Worm (Caenorhabditis elegans): ENCODE measurements around the gene era-1.
A peak's percentile ranks its signal among the peaks of the same experiment; 100 is the strongest.

DNA sequence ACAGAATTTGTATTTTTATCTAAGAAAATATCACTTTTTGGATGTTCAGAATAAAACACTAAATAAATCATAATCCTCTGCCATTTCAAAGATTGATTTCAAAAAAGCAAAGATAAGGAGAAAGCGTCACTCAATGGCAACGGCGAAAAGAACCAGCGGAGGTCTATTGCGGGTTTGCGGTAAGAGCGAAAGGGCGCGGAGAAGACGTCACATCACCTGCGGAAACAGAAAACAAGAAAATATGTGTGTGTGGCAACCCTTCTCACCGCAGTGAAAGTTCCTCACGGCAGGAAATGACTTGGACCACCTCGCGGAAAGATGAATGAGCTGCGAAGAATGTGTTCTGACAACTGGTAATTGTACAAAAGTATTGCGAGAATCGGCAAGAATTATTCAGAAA, 3.0 kb upstream of the era-1 start:
- no peak for TF ChIP-seq nhr-237 (tag; optimal IDR thresholded peaks at IDR 0.05)
- TF ChIP-seq Y105C5A.15 (GFP tag; IDR thresholded peaks at IDR 0.05): no peak
- TF ChIP-seq lin-13 (GFP tag; optimal IDR thresholded peaks at IDR 0.05): no peak
- TF ChIP-seq T26A8.4 (GFP tag; IDR thresholded peaks at IDR 0.05): no peak
- TF ChIP-seq mxl-3 (GFP tag; optimal IDR thresholded peaks at IDR 0.05): peak; percentile 14
- TF ChIP-seq daf-19 (GFP tag; conservative IDR thresholded peaks at IDR 0.05): no peak
- no peak for TF ChIP-seq fos-1 (tag; optimal IDR thresholded peaks at IDR 0.05)
- TF ChIP-seq F26F4.8 (GFP tag; conservative IDR thresholded peaks at IDR 0.05): no peak
- no peak for TF ChIP-seq lin-1 (GFP tag; IDR thresholded peaks at IDR 0.05)
- no peak for TF ChIP-seq snpc-1.2 (GFP tag; IDR thresholded peaks at IDR 0.05)
- no peak for TF ChIP-seq madf-9 (GFP tag; conservative IDR thresholded peaks at IDR 0.05)
- no peak for TF ChIP-seq nhr-11 (tag; optimal IDR thresholded peaks at IDR 0.05)
